Worm (Caenorhabditis elegans) whole organism, L3 larva: Measurements from ENCODE around the gene srw-124.

Experiments
- skn-1 ChIP-seq: fragments of 150-350 bp; optimal IDR thresholded peaks from 2 replicates; lab custom pipeline; 2014; ENCODE audit warnings: missing biosample characterization, missing genetic modification characterization
- ztf-11 ChIP-seq: fragments of 150-350 bp; optimal IDR thresholded peaks from 2 replicates; lab custom pipeline; 2014; ENCODE audit warnings: missing biosample characterization, missing genetic modification characterization

- TF ChIP-seq skn-1 (no peak), ztf-11 (tag; lab: Kevin White, UChicago) (no peak)
Measured at ce11 chrV:2962960-2963359, 13.4 kb upstream of the srw-124 start, which contains the start of gene srw-138.
